Fruit fly (Drosophila melanogaster): Measurements from ENCODE around the gene DPCoAC.

DPCoAC gene

dm6 chr3R:20557114-20557414 is 403 bp downstream of the DPCoAC start:
- TF ChIP-seq CG1620 (GFP tag; optimal IDR thresholded peaks at IDR 0.05), result no peak
- TF ChIP-seq CG12768 (GFP tag; optimal IDR thresholded peaks at IDR 0.05), result no peak
- TF ChIP-seq CG7101 (tag; optimal IDR thresholded peaks at IDR 0.05), result no peak
- TF ChIP-seq CG7045 (GFP tag; optimal IDR thresholded peaks at IDR 0.05), result no peak
- no peak for TF ChIP-seq CG33017 (tag; optimal IDR thresholded peaks at IDR 0.05)
- no peak for TF ChIP-seq ovo (GFP tag; optimal IDR thresholded peaks at IDR 0.05)
- no peak for TF ChIP-seq pad (GFP tag; optimal IDR thresholded peaks at IDR 0.05)
- TF ChIP-seq CG14711 (tag; optimal IDR thresholded peaks at IDR 0.05), result no peak
- no peak for TF ChIP-seq bab1 (GFP tag; optimal IDR thresholded peaks at IDR 0.05)
- no peak for TF ChIP-seq toe (GFP tag; optimal IDR thresholded peaks at IDR 0.05)
- TF ChIP-seq Clk (GFP tag; optimal IDR thresholded peaks at IDR 0.05), result no peak
- TF ChIP-seq cnc (optimal IDR thresholded peaks at IDR 0.05), result no peak
- no peak for TF ChIP-seq Mnt (GFP tag; optimal IDR thresholded peaks at IDR 0.05)
- no peak for TF ChIP-seq tj (GFP tag; optimal IDR thresholded peaks at IDR 0.05)
- TF ChIP-seq Hr96 (GFP tag; optimal IDR thresholded peaks at IDR 0.05), result no peak
- TF ChIP-seq kay (GFP tag; ENCODE audit: borderline replicate concordance), result no peak
- TF ChIP-seq cic (GFP tag; optimal IDR thresholded peaks at IDR 0.05), result no peak
- TF ChIP-seq CG11617 (GFP tag; optimal IDR thresholded peaks at IDR 0.05), result no peak

DNA sequence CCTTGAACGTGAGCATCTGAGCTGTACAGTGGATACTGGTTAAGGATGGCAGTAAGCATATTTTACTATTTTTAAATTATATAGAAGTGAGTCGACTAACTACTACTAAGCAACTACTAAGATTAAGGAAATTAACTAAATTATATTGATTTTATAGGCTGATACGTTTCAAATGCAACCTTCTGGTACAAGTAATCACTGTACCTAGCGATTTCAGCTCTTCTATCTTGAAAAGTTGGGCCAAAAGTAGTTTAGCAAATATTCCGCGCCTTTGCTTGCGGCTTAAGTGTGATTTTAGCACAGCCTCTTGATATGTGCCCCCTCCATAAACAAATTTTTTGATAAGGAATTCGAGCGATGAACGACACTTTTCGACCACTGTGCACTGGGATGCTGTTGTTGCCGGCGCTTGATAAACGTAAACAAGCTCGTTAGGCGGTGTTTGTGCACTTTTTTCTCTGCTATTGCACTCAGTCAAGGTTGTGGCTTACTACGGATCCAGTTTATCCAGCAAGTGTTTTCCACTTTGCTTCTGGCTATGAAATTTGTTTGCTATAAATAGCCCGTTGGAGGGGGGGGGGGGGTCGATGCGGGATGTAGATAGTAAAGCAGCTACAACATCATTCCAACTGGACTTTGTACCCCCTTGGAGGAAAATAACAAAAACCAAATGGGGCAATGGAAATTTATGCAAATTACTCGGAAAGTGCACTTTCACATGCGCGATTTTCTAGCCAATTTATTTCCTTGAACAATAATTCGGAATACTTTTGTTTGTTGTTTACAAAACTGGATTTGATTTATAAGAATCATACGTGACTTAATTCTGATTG is 970 bp downstream of the DPCoAC start:
- peak in 1 of 2 experiments; percentile 23 for TF ChIP-seq cnc (optimal IDR thresholded peaks at IDR 0.05)
- TF ChIP-seq CG7045 (GFP tag; optimal IDR thresholded peaks at IDR 0.05), result peak; percentile 84
- TF ChIP-seq CG7101 (tag; optimal IDR thresholded peaks at IDR 0.05), result peak; percentile 86
- peak; percentile 54 for TF ChIP-seq CG1620 (GFP tag; optimal IDR thresholded peaks at IDR 0.05)
- peak; percentile 43 for TF ChIP-seq Crg-1 (GFP tag; optimal IDR thresholded peaks at IDR 0.05)
- peak; percentile 62 for TF ChIP-seq pad (GFP tag; optimal IDR thresholded peaks at IDR 0.05)
- peak; percentile 62 for TF ChIP-seq Clk (GFP tag; optimal IDR thresholded peaks at IDR 0.05)
- TF ChIP-seq Mnt (GFP tag; optimal IDR thresholded peaks at IDR 0.05), result no peak
- peak; percentile 25 for TF ChIP-seq ovo (GFP tag; optimal IDR thresholded peaks at IDR 0.05)
- peak; percentile 77 for TF ChIP-seq kay (GFP tag; ENCODE audit: borderline replicate concordance)
- TF ChIP-seq cic (GFP tag; optimal IDR thresholded peaks at IDR 0.05), result peak; percentile 90
- TF ChIP-seq tj (GFP tag; optimal IDR thresholded peaks at IDR 0.05), result peak; percentile 42
- TF ChIP-seq CG5204 (GFP tag; optimal IDR thresholded peaks at IDR 0.05), result peak; percentile 88
- no peak for TF ChIP-seq bab1 (GFP tag; optimal IDR thresholded peaks at IDR 0.05)
- peak; percentile 70 for TF ChIP-seq Hr96 (GFP tag; optimal IDR thresholded peaks at IDR 0.05)
- TF ChIP-seq CG33017 (tag; optimal IDR thresholded peaks at IDR 0.05), result peak; percentile 91
- TF ChIP-seq toe (GFP tag; optimal IDR thresholded peaks at IDR 0.05), result peak; percentile 55
- peak; percentile 84 for TF ChIP-seq CG14711 (tag; optimal IDR thresholded peaks at IDR 0.05)
- TF ChIP-seq CG11617 (GFP tag; optimal IDR thresholded peaks at IDR 0.05), result peak; percentile 81
- peak; percentile 88 for TF ChIP-seq CG12768 (GFP tag; optimal IDR thresholded peaks at IDR 0.05)

DNA sequence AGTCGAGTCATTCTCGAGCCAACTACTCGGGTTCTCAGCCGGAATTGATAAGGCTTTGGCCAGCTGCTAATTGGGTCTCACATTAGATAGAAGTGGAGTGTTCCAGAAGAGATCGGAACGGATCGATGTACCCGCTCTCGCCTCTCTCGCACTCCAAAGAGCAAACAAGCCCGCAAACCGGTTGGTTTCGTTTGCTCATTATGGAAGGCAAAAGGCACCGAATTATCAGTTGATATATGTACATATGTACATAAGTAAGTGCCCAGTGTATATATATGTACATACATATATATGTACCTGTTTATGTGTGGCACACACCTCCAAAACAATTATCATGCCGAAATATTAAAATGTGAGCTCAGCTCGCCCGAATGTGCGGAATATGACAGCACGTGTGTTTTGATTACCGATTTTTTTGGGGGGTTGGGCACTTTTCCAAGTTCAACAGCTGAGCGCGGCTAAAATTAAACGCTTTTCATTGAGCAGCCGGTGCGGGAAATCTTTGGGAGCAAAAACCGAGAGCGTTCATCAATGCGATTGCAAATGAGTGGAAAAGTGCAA is 1.7 kb downstream of the DPCoAC start:
- TF ChIP-seq CG7101 (tag; optimal IDR thresholded peaks at IDR 0.05) (no peak), CG12768 (GFP tag; optimal IDR thresholded peaks at IDR 0.05) (peak; percentile 53), kay (GFP tag; ENCODE audit: borderline replicate concordance) (peak; percentile 73), CG1620 (GFP tag; optimal IDR thresholded peaks at IDR 0.05) (no peak)

dm6 chr3R:20555023-20555422 is 2.4 kb downstream of the DPCoAC start:
- TF ChIP-seq Clk (GFP tag; optimal IDR thresholded peaks at IDR 0.05), result no peak
- TF ChIP-seq Crg-1 (GFP tag; optimal IDR thresholded peaks at IDR 0.05), result no peak
- no peak for TF ChIP-seq kay (GFP tag; ENCODE audit: borderline replicate concordance)
- TF ChIP-seq pad (GFP tag; optimal IDR thresholded peaks at IDR 0.05), result peak; percentile 44
- no peak for TF ChIP-seq tj (GFP tag; optimal IDR thresholded peaks at IDR 0.05)
- TF ChIP-seq CG7101 (tag; optimal IDR thresholded peaks at IDR 0.05), result peak; percentile 63
- no peak for TF ChIP-seq Mnt (GFP tag; optimal IDR thresholded peaks at IDR 0.05)
- no peak for TF ChIP-seq CG1620 (GFP tag; optimal IDR thresholded peaks at IDR 0.05)
- peak; percentile 71 for TF ChIP-seq bab1 (GFP tag; optimal IDR thresholded peaks at IDR 0.05)
- TF ChIP-seq Hr96 (GFP tag; optimal IDR thresholded peaks at IDR 0.05), result peak; percentile 30
- no peak for TF ChIP-seq CG5204 (GFP tag; optimal IDR thresholded peaks at IDR 0.05)
- TF ChIP-seq ovo (GFP tag; optimal IDR thresholded peaks at IDR 0.05), result no peak
- TF ChIP-seq toe (GFP tag; optimal IDR thresholded peaks at IDR 0.05), result no peak
- TF ChIP-seq cic (GFP tag; optimal IDR thresholded peaks at IDR 0.05), result peak; percentile 35
- no peak for TF ChIP-seq CG12768 (GFP tag; optimal IDR thresholded peaks at IDR 0.05)
- TF ChIP-seq CG11617 (GFP tag; optimal IDR thresholded peaks at IDR 0.05), result no peak
- peak; percentile 63 for TF ChIP-seq CG33017 (tag; optimal IDR thresholded peaks at IDR 0.05)
- TF ChIP-seq cnc (optimal IDR thresholded peaks at IDR 0.05), result no peak
- peak; percentile 74 for TF ChIP-seq CG14711 (tag; optimal IDR thresholded peaks at IDR 0.05)
- TF ChIP-seq CG7045 (GFP tag; optimal IDR thresholded peaks at IDR 0.05), result peak; percentile 52

- TF ChIP-seq toe (GFP tag; optimal IDR thresholded peaks at IDR 0.05) (no peak), bab1 (GFP tag; optimal IDR thresholded peaks at IDR 0.05) (no peak), kay (GFP tag; ENCODE audit: borderline replicate concordance) (no peak), CG7045 (GFP tag; optimal IDR thresholded peaks at IDR 0.05) (no peak), CG5204 (GFP tag; optimal IDR thresholded peaks at IDR 0.05) (no peak), Crg-1 (GFP tag; optimal IDR thresholded peaks at IDR 0.05) (no peak), CG7101 (tag; optimal IDR thresholded peaks at IDR 0.05) (no peak), cic (GFP tag; optimal IDR thresholded peaks at IDR 0.05) (no peak), Mnt (GFP tag; optimal IDR thresholded peaks at IDR 0.05) (no peak), CG1620 (GFP tag; optimal IDR thresholded peaks at IDR 0.05) (no peak), CG11617 (GFP tag; optimal IDR thresholded peaks at IDR 0.05) (no peak)
These were observed 3.2 kb downstream of the DPCoAC start, which contains the start of gene att-ORFB for dm6 chr3R:20554300-20554699. TSS of gene att-ORFB (minus strand) at chr3R:20554400.
